Fruit fly (Drosophila melanogaster) whole organism, prepupa: ENCODE results near the gene Rab26.
A peak's percentile ranks its signal among the peaks of the same experiment; 100 is the strongest.

Experiments
- Blimp-1 ChIP-seq: fragments of 200-800 bp; sonication (Bioruptor generic); optimal IDR thresholded peaks from 3 replicates; lab custom pipeline; 2017; ENCODE audit warnings: missing biosample characterization, missing genetic modification characterization, mild to moderate bottlenecking, moderate library complexity, missing genetic modification reagents
- CG10631 ChIP-seq: fragments of 200-800 bp; sonication (Bioruptor generic); optimal IDR thresholded peaks from 2 replicates; lab custom pipeline; 2016; ENCODE audit warnings: missing biosample characterization, missing genetic modification characterization
- CG10669 ChIP-seq: fragments of 200-800 bp; sonication (Bioruptor generic); optimal IDR thresholded peaks from 3 replicates; lab custom pipeline; 2018; ENCODE audit warnings: missing biosample characterization, mild to moderate bottlenecking, missing genetic modification characterization, moderate library complexity
- CG11294 ChIP-seq: fragments of 200-800 bp; sonication (Bioruptor generic); IDR thresholded peaks from 2 replicates; pipeline ENCODE4 v1.3.6; 2022; ENCODE audit warnings: missing biosample characterization, missing genetic modification characterization
- CG11902 ChIP-seq: fragments of 200-800 bp; sonication (Bioruptor generic); optimal IDR thresholded peaks from 3 replicates; lab custom pipeline; 2016; ENCODE audit warnings: missing biosample characterization, missing genetic modification characterization
- CG15336 ChIP-seq: fragments of 200-800 bp; sonication (Bioruptor generic); IDR thresholded peaks from 2 replicates; pipeline ENCODE4 v1.3.6; 2022; ENCODE audit warnings: missing biosample characterization, missing genetic modification characterization
- CG31627 ChIP-seq: fragments of 200-800 bp; sonication (Bioruptor generic); optimal IDR thresholded peaks from 3 replicates; lab custom pipeline; 2016; ENCODE audit warnings: missing biosample characterization, missing genetic modification characterization
- CG32006 ChIP-seq: fragments of 200-800 bp; sonication (Bioruptor generic); optimal IDR thresholded peaks from 3 replicates; lab custom pipeline; 2017; ENCODE audit warnings: missing biosample characterization, mild to moderate bottlenecking, missing genetic modification characterization
- CG34406 ChIP-seq: fragments of 200-800 bp; sonication (Bioruptor generic); optimal IDR thresholded peaks from 3 replicates; lab custom pipeline; 2016; ENCODE audit warnings: missing biosample characterization, missing genetic modification characterization
- CG6163 ChIP-seq: fragments of 200-800 bp; sonication (Bioruptor generic); IDR thresholded peaks from 3 replicates; pipeline ENCODE4 v1.3.6; 2022; ENCODE audit warnings: missing biosample characterization, missing genetic modification characterization
- CG6792 ChIP-seq: fragments of 200-800 bp; sonication (Bioruptor generic); optimal IDR thresholded peaks from 3 replicates; lab custom pipeline; 2016; ENCODE audit warnings: missing biosample characterization, missing genetic modification characterization
- CG6808 ChIP-seq: fragments of 200-800 bp; sonication (Bioruptor generic); optimal IDR thresholded peaks from 3 replicates; lab custom pipeline; 2017; ENCODE audit warnings: missing biosample characterization, missing genetic modification characterization, mild to moderate bottlenecking, moderate library complexity, missing genetic modification reagents
- CG7368 ChIP-seq: fragments of 200-800 bp; sonication (Bioruptor generic); optimal IDR thresholded peaks from 3 replicates; lab custom pipeline; 2016; ENCODE audit warnings: missing biosample characterization, missing genetic modification characterization
- CG8119 ChIP-seq: fragments of 200-800 bp; sonication (Bioruptor generic); IDR thresholded peaks from 3 replicates; pipeline ENCODE4 v1.3.6; 2022; ENCODE audit warnings: missing biosample characterization, missing genetic modification characterization
- CG9139 ChIP-seq: fragments of 200-800 bp; sonication (Bioruptor generic); optimal IDR thresholded peaks from 3 replicates; lab custom pipeline; 2017; ENCODE audit warnings: missing biosample characterization, mild to moderate bottlenecking, missing genetic modification characterization
- Eip75B ChIP-seq: fragments of 200-800 bp; sonication (Bioruptor generic); optimal IDR thresholded peaks from 3 replicates; lab custom pipeline; 2016; ENCODE audit warnings: missing biosample characterization, missing genetic modification characterization
- Eip78C ChIP-seq: fragments of 200-800 bp; sonication (Bioruptor generic); peaks from one replicate; lab custom pipeline; 2016; ENCODE audit warnings: missing biosample characterization, missing genetic modification characterization
- Ets21C ChIP-seq: fragments of 200-800 bp; sonication (Bioruptor generic); optimal IDR thresholded peaks from 3 replicates; lab custom pipeline; 2016; ENCODE audit warnings: missing biosample characterization, missing genetic modification characterization
- Ets96B ChIP-seq: fragments of 200-800 bp; optimal IDR thresholded peaks from 2 replicates; lab custom pipeline; 2019; ENCODE audit warnings: missing biosample characterization, mild to moderate bottlenecking, missing genetic modification characterization, moderate library complexity
- Gug ChIP-seq: fragments of 200-800 bp; sonication (Bioruptor generic); IDR thresholded peaks from 2 replicates; pipeline ENCODE4 v1.3.6; 2022; ENCODE audit warnings: missing biosample characterization, missing genetic modification characterization
- Hr38 ChIP-seq: sonication (Bioruptor generic); optimal IDR thresholded peaks from 2 replicates; lab custom pipeline; 2016; ENCODE audit warnings: missing biosample characterization, missing genetic modification characterization
- Hr4 ChIP-seq: fragments of 200-800 bp; sonication (Bioruptor generic); optimal IDR thresholded peaks from 3 replicates; lab custom pipeline; 2016; ENCODE audit warnings: missing biosample characterization, missing genetic modification characterization
- Lpt ChIP-seq: fragments of 200-800 bp; sonication (Bioruptor generic); optimal IDR thresholded peaks from 3 replicates; lab custom pipeline; 2016; ENCODE audit warnings: missing biosample characterization, missing genetic modification characterization
- OdsH ChIP-seq: fragments of 200-800 bp; sonication (Bioruptor generic); optimal IDR thresholded peaks from 3 replicates; lab custom pipeline; 2016; ENCODE audit warnings: missing biosample characterization, missing genetic modification characterization
- Sox102F ChIP-seq: fragments of 200-800 bp; sonication (Bioruptor generic); optimal IDR thresholded peaks from 2 replicates; lab custom pipeline; 2016; ENCODE audit warnings: missing biosample characterization, mild to moderate bottlenecking, missing genetic modification characterization
- Sox14 ChIP-seq: fragments of 200-800 bp; sonication (Bioruptor generic); optimal IDR thresholded peaks from 3 replicates; lab custom pipeline; 2016; ENCODE audit warnings: missing biosample characterization, missing genetic modification characterization
- achi ChIP-seq: fragments of 200-800 bp; sonication (Bioruptor generic); optimal IDR thresholded peaks from 3 replicates; lab custom pipeline; 2016; ENCODE audit warnings: missing biosample characterization, missing genetic modification characterization
- acj6 ChIP-seq: fragments of 200-800 bp; sonication (Bioruptor generic); optimal IDR thresholded peaks from 3 replicates; lab custom pipeline; 2016; ENCODE audit warnings: missing biosample characterization, missing genetic modification characterization
- cyc ChIP-seq: fragments of 200-800 bp; sonication (Bioruptor generic); optimal IDR thresholded peaks from 3 replicates; lab custom pipeline; 2016; ENCODE audit warnings: missing biosample characterization, missing genetic modification characterization
- dac ChIP-seq: fragments of 200-800 bp; sonication (Bioruptor generic); optimal IDR thresholded peaks from 2 replicates; lab custom pipeline; 2017; ENCODE audit warnings: missing biosample characterization, mild to moderate bottlenecking, missing genetic modification characterization
- dsx ChIP-seq: fragments of 200-800 bp; optimal IDR thresholded peaks from 3 replicates; lab custom pipeline; 2019; ENCODE audit warnings: missing biosample characterization, mild to moderate bottlenecking, missing genetic modification characterization, moderate library complexity; ENCODE audit not compliant: poor library complexity, severe bottlenecking
- eg ChIP-seq: fragments of 200-800 bp; sonication (Bioruptor generic); IDR thresholded peaks from 3 replicates; pipeline ENCODE4 v1.3.6; 2022; ENCODE audit warnings: missing biosample characterization, missing genetic modification characterization
- esn ChIP-seq: fragments of 200-800 bp; sonication (Bioruptor generic); optimal IDR thresholded peaks from 2 replicates; lab custom pipeline; 2016; ENCODE audit warnings: missing biosample characterization, mild to moderate bottlenecking, missing genetic modification characterization, moderate library complexity
- fd59A ChIP-seq: fragments of 200-800 bp; sonication (Bioruptor generic); optimal IDR thresholded peaks from 2 replicates; lab custom pipeline; 2017; ENCODE audit warnings: missing biosample characterization, mild to moderate bottlenecking, missing genetic modification characterization, missing genetic modification reagents
- fd85E ChIP-seq: fragments of 200-800 bp; sonication (Bioruptor generic); optimal IDR thresholded peaks from 3 replicates; lab custom pipeline; 2016; ENCODE audit warnings: missing biosample characterization, missing genetic modification characterization
- fkh ChIP-seq: fragments of 200-800 bp; sonication (Bioruptor generic); optimal IDR thresholded peaks from 3 replicates; lab custom pipeline; 2017; ENCODE audit warnings: missing biosample characterization, mild to moderate bottlenecking, missing genetic modification characterization, moderate library complexity
- net ChIP-seq: fragments of 200-800 bp; sonication (Bioruptor generic); optimal IDR thresholded peaks from 3 replicates; lab custom pipeline; 2016; ENCODE audit warnings: missing biosample characterization, missing genetic modification characterization
- pdm3 ChIP-seq: fragments of 200-800 bp; sonication (Bioruptor generic); optimal IDR thresholded peaks from 3 replicates; lab custom pipeline; 2016; ENCODE audit warnings: missing biosample characterization, missing genetic modification characterization
- spab ChIP-seq: fragments of 200-800 bp; sonication (Bioruptor generic); optimal IDR thresholded peaks from 2 replicates; lab custom pipeline; 2017; ENCODE audit warnings: missing biosample characterization, mild to moderate bottlenecking, missing genetic modification characterization, missing genetic modification reagents
- ss ChIP-seq, 2 experiments: fragments of 200-800 bp; sonication (Bioruptor generic); optimal IDR thresholded peaks; 2 replicates in 1 of 2; 3 replicates in 1 of 2; lab custom pipeline; 2017 to 2018; ENCODE audit warnings: mild to moderate bottlenecking in 2 of 2, missing biosample characterization in 2 of 2, missing genetic modification characterization in 2 of 2, moderate library complexity in 1 of 2
- svp ChIP-seq: fragments of 200-800 bp; sonication (Bioruptor generic); peaks from one replicate; lab custom pipeline; 2016; ENCODE audit warnings: missing biosample characterization, missing genetic modification characterization
- vri ChIP-seq: fragments of 200-800 bp; sonication (Bioruptor generic); optimal IDR thresholded peaks from 3 replicates; lab custom pipeline; 2016; ENCODE audit warnings: missing biosample characterization, mild to moderate bottlenecking, missing genetic modification characterization

Rab26 gene

DNA sequence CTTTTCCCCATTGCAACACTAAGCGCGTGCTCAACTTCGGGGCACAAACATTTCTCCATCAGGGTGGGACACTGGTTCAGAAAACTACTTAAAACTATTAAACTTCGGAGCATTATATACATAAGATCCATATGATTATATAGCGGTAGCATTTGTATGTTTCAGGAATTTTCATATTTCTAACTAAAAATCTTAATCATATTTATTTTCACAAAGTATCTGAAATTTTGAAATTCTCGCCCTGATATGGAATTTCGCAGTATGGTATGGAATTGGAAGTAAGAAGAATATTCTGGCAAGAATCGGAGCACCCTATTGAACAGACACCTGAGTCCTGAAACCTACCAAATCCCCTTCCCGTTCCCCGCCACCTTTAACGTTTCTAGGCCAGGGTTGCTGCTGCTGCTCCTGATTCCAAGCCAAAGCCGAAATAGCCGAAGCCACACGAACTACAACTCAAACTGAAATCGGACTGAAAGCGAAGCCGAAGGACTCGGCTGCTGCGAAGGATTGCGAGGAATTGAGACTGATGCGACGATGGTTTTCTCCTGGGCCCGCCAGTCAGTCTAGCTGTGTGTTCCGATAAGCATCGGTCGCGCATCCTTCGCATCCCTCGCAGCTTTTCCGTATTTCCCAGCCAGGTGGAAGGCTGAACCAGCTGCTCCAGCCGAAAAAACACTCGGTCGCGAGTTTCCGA is 3.4 kb downstream of the Rab26 start (continued):
- TF ChIP-seq eg (GFP tag; lab: Robert Waterston, UW) (no peak), dsx (GFP tag; lab: Kevin White, UChicago) (no peak), dac (GFP tag; lab: Kevin White, UChicago) (no peak), Gug (no peak), OdsH (GFP tag; lab: Kevin White, UChicago) (peak; percentile 51), Ets21C (no peak), Eip78C (GFP tag; lab: Kevin White, UChicago) (no peak), CG6808 (GFP tag; lab: Kevin White, UChicago) (no peak)

DNA sequence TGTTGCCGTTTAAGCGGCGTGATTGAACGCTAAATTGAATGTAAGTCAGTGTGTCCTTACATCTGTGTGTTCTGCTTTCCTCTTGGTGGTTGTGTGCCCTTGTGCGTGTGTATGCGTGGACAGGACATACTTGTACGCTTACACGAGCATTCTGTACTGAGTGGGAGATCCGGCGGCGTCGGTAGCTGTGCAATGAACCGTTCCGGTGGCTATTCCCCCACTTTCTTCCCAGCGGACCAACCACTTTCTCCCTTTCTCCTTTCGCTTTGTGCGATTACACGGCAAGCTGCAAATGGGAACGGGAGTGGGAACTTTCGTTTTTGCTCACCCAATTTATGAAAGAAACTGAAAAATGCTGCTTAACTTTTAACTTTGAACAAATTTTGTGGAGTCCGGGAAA is 6.2 kb downstream of the Rab26 start:
- no peak for TF ChIP-seq CG8119 (GFP tag; lab: Robert Waterston, UW)
- no peak for TF ChIP-seq vri
- no peak for TF ChIP-seq spab
- TF ChIP-seq pdm3, result no peak
- no peak for TF ChIP-seq net
- no peak for TF ChIP-seq CG11294 (GFP tag; lab: Robert Waterston, UW)
- TF ChIP-seq CG6808 (GFP tag; lab: Kevin White, UChicago), result no peak
- TF ChIP-seq fd85E (GFP tag; lab: Kevin White, UChicago), result no peak
- no peak for TF ChIP-seq Hr4 (GFP tag; lab: Kevin White, UChicago)
- TF ChIP-seq achi, result no peak
- TF ChIP-seq Sox102F (GFP tag; lab: Kevin White, UChicago), result no peak
- TF ChIP-seq Ets21C, result no peak
- no peak for TF ChIP-seq Hr38
- TF ChIP-seq CG32006, result no peak
- no peak for TF ChIP-seq CG10631 (GFP tag; lab: Kevin White, UChicago)
- no peak for TF ChIP-seq CG34406 (GFP tag; lab: Kevin White, UChicago)
- TF ChIP-seq CG6163, result no peak

DNA sequence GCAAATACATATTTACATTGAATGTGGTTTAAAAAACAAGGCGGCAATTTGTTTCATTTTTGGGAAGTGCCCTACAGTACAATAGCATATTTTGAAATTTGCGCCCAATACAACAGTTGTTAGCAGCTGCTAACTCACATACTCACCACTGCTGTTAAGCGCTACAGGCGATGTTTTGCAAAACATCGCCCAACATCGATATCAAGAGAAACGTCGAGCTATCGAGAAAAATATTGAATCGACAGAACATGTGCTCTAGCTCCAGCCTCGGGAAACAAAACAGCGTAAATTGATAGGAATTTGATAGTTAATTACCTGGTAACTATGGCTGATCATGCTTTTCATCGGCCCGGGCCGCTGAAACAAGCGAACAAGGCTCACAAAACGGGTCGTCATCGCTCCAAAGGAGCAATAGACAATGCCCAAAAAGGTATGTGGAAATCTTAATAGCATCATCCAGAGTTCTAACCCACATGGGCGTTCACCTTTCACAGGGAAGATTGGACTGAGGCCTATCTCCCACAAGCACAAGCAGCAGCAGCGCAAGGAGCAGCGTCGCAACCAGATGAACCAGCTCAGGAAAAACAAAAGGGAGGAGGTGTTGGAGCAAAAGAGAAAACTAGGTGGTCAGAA is 16.5 kb downstream of the Rab26 start, which contains the start of gene Tsr1:
Gene Tsr1, plus strand, starts transcription at position 217 of the 633 bp plus-strand sequence.
- TF ChIP-seq Hr38 (no peak), Blimp-1 (GFP tag; lab: Kevin White, UChicago) (no peak), pdm3 (no peak), svp (no peak), acj6 (GFP tag; lab: Kevin White, UChicago) (no peak), Ets21C (no peak), vri (no peak)

DNA sequence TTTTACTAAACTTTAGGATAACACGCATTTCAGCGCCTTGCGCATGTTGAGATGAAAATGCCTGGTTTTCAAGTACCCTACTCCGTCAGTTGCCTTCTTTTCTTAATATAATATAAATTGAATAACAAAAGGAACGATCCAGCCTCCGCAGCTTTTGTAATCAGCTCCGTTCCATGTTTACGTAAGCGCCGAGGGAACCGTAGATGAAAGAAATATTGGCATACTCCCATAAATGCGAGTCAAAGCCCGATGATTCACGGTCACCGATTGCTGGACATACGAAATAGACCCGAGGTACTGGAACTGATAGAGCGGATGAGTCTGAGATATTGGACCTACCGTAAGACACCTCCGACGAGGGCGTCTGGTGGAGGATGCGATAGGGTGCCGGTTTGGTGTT is 24.0 kb downstream of the Rab26 start:
- no peak for TF ChIP-seq esn (GFP tag; lab: Kevin White, UChicago)
- TF ChIP-seq CG10669 (GFP tag; lab: Kevin White, UChicago), result no peak
- TF ChIP-seq vri, result peak; percentile 91
- no peak for TF ChIP-seq CG15336 (GFP tag; lab: Robert Waterston, UW)
- TF ChIP-seq, all 60 proteins: peak for 1

DNA sequence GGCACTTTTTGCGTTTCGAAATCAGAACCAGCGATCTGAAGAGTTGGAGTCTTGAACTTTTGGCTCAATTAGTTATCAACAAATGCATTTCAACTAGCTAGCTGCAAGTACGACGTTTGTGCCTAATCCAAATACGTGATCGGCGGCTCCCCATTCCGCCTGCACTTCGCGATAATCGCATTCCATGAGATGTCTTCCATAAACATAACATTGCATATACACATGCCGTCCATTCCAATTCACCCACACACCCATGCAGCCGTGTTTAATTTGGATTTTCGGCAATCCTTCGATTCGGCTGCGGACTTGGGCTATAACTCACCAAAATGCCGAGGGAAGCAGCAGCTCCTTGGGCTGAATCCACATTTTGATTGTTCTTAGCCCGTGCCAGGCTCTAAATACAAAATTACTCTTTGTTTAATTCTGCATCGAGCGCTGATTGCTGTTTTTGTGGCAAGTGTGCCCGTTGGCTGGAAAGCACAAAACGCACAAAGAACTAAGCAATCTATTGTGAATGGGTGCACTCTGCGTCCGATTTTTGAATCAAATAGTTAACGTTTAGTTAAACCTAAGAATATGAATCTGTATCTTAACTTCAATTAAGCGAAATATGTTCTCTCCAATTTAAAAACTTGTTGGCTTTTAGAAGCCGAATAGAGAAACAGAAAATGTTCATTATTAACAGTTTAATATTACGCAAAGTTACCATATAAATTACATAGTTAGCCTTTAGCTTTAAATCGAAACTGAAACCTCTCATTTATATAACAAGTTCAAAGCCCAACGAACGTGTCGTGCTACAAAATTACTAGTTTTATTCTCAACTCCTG is 24.9 kb downstream of the Rab26 start, which contains the start of the genes Tbc1d8-9 and CG32436:
Gene Tbc1d8-9, minus strand, starts transcription at position 463 of the 830 bp plus-strand sequence.
Gene CG32436, plus strand, starts transcription at position 780 of the 830 bp plus-strand sequence.
- TF ChIP-seq fkh (GFP tag; lab: Kevin White, UChicago) (no peak), Gug (no peak), cyc (GFP tag; lab: Kevin White, UChicago) (no peak), fd59A (no peak), CG9139 (no peak), vri (peak; percentile 17), Sox14 (GFP tag; lab: Kevin White, UChicago) (peak; percentile 92), CG7368 (GFP tag; lab: Kevin White, UChicago) (no peak), CG31627 (no peak), CG11902 (GFP tag; lab: Kevin White, UChicago) (no peak), Ets21C (no peak), CG6163 (0 out of 3 replicates have a peak, but pooled peaks have one; percentile 29), Eip75B (GFP tag; lab: Kevin White, UChicago) (no peak), Ets96B (tag; lab: Kevin White, UChicago) (no peak), ss (GFP tag; optimal IDR thresholded peaks at IDR 0.05; lab: Kevin White, UChicago) (no peak), Lpt (GFP tag; lab: Kevin White, UChicago) (no peak), Hr38 (no peak), CG6792 (GFP tag; lab: Kevin White, UChicago) (no peak)
